In the genomic region with DNA sequence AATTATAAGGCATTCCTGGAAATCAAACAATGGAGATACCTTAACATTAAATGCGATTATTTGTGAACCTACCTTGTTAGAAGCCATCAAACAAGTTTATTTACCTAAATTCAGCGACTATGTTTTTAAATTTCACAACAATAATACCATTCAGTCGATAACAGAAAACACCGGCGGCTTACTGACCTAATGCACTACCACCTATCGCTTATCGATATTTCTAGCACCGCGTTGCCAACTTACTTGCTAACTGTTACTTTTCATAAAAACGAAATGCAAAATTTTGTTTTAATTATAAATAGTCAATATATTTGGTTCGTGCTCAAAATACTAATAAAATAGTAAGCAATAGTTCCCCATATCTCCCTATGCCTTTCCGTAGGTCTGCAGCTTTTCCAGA, we compare ENCODE assay signal across 3 fruit fly cellular contexts.
A peak's percentile ranks its signal among the peaks of the same experiment; 100 is the strongest.
TF ChIP-seq lines count a peak whose summit lies in the region.

Gene Ku80 (minus strand): TSS at position 182 of the 400 bp plus-strand sequence.

- no peak for TF ChIP-seq CTCF in whole organism, embryonic (GFP tag; optimal IDR thresholded peaks at IDR 0.05; lab: Kevin White, UChicago)

TF ChIP-seq in whole organism, adult, 20 proteins besides CTCF, POLR2A, EP300 and RAD21:
- TF ChIP-seq pad (GFP tag; optimal IDR thresholded peaks at IDR 0.05; lab: Kevin White, UChicago) (no peak), kay (GFP tag; lab: Kevin White, UChicago; ENCODE audit: borderline replicate concordance) (peak; percentile 22)

TF ChIP-seq in whole organism, embryonic, 481 proteins besides CTCF, POLR2A, EP300 and RAD21 (continues in another document):
- TF ChIP-seq HLH3B (GFP tag; IDR thresholded peaks at IDR 0.05; lab: Robert Waterston, UW) (no peak), Gug (GFP tag; IDR thresholded peaks at IDR 0.05; lab: Robert Waterston, UW) (no peak), Bdp1 (GFP tag; optimal IDR thresholded peaks at IDR 0.05; lab: Kevin White, UChicago) (no peak), chinmo (GFP tag; IDR thresholded peaks at IDR 0.05; lab: Robert Waterston, UW; ENCODE audit: partially characterized antibody) (peak; percentile 66; the same call in 1 of the 4 replicates), D19A (tag; optimal IDR thresholded peaks at IDR 0.05; lab: Kevin White, UChicago) (no peak), CG2129 (GFP tag; IDR thresholded peaks at IDR 0.05; lab: Robert Waterston, UW; ENCODE audit: partially characterized antibody) (peak; percentile 24; the same call in 1 of the 2 replicates), CG7372 (GFP tag; IDR thresholded peaks at IDR 0.05; lab: Robert Waterston, UW) (no peak), CG42726 (GFP tag; IDR thresholded peaks at IDR 0.05; lab: Robert Waterston, UW; ENCODE audit: partially characterized antibody) (peak; percentile 44; the same call in 1 of the 2 replicates), hbn (GFP tag; IDR thresholded peaks at IDR 0.05; lab: Robert Waterston, UW; ENCODE audit: partially characterized antibody) (peak; percentile 64), tgo (GFP tag; IDR thresholded peaks at IDR 0.05; lab: Robert Waterston, UW) (no peak), E2f1 (GFP tag; IDR thresholded peaks at IDR 0.05; lab: Robert Waterston, UW) (no peak), eyg (GFP tag; optimal IDR thresholded peaks at IDR 0.05; lab: Kevin White, UChicago) (no peak), vnd (GFP tag; IDR thresholded peaks at IDR 0.05; lab: Robert Waterston, UW; ENCODE audit: partially characterized antibody) (peak; percentile 70; the same call in 2 of the 3 replicates), CG16815 (GFP tag; optimal IDR thresholded peaks at IDR 0.05; lab: Kevin White, UChicago) (no peak), CG33557 (GFP tag; optimal IDR thresholded peaks at IDR 0.05; lab: Kevin White, UChicago) (no peak), Hey (tag; optimal IDR thresholded peaks at IDR 0.05; lab: Kevin White, UChicago) (no peak), sna (GFP tag; IDR thresholded peaks at IDR 0.05; lab: Robert Waterston, UW; ENCODE audit: partially characterized antibody) (peak; percentile 65), CG10147 (GFP tag; optimal IDR thresholded peaks at IDR 0.05; lab: Kevin White, UChicago) (no peak), knrl (GFP tag; IDR thresholded peaks at IDR 0.05; lab: Robert Waterston, UW; ENCODE audit: partially characterized antibody) (peak; percentile 74), kah (GFP tag; optimal IDR thresholded peaks at IDR 0.05; lab: Kevin White, UChicago) (no peak), CG13287 (GFP tag; IDR thresholded peaks at IDR 0.05; lab: Robert Waterston, UW; ENCODE audit: partially characterized antibody) (peak; percentile 79), ara (GFP tag; IDR thresholded peaks at IDR 0.05; lab: Robert Waterston, UW) (no peak), Ets65A (GFP tag; lab: Kevin White, UChicago) (peak; percentile 78), Rx (GFP tag; IDR thresholded peaks at IDR 0.05; lab: Robert Waterston, UW) (no peak), Opbp (GFP tag; IDR thresholded peaks at IDR 0.05; lab: Robert Waterston, UW; ENCODE audit: partially characterized antibody) (peak; percentile 77; the same call in 2 of the 3 replicates), Dek (tag; optimal IDR thresholded peaks at IDR 0.05; lab: Kevin White, UChicago) (no peak), CG4617 (GFP tag; optimal IDR thresholded peaks at IDR 0.05; lab: Kevin White, UChicago; ENCODE audit: borderline replicate concordance) (peak; percentile 7), Bgb (GFP tag; IDR thresholded peaks at IDR 0.05; lab: Robert Waterston, UW; ENCODE audit: partially characterized antibody) (peak; percentile 72), chm (GFP tag; IDR thresholded peaks at IDR 0.05; lab: Robert Waterston, UW) (no peak), Myb (GFP tag; optimal IDR thresholded peaks at IDR 0.05; lab: Kevin White, UChicago) (peak; percentile 94), Blimp-1 (GFP tag; optimal IDR thresholded peaks at IDR 0.05; lab: Kevin White, UChicago) (no peak), btn (GFP tag; optimal IDR thresholded peaks at IDR 0.05; lab: Kevin White, UChicago) (no peak), unc-4 (GFP tag; IDR thresholded peaks at IDR 0.05; lab: Robert Waterston, UW; ENCODE audit: partially characterized antibody) (peak; percentile 59; the same call in 1 of the 2 replicates), trem (tag; optimal IDR thresholded peaks at IDR 0.05; lab: Kevin White, UChicago) (peak; percentile 17), H2.0 (GFP tag; IDR thresholded peaks at IDR 0.05; lab: Robert Waterston, UW) (no peak), cato (GFP tag; optimal IDR thresholded peaks at IDR 0.05; lab: Kevin White, UChicago; ENCODE audit: borderline replicate concordance) (no peak), Ets97D (GFP tag; optimal IDR thresholded peaks at IDR 0.05; lab: Kevin White, UChicago) (peak; percentile 27), CG3995 (GFP tag; optimal IDR thresholded peaks at IDR 0.05; lab: Kevin White, UChicago) (peak; percentile 94)

TF ChIP-seq in whole organism, pupa, 21 proteins besides CTCF, POLR2A, EP300 and RAD21:
- no peak for TF ChIP-seq CG12605 (GFP tag; IDR thresholded peaks at IDR 0.05; lab: Robert Waterston, UW)
- TF ChIP-seq D1 (tag; optimal IDR thresholded peaks at IDR 0.05; lab: Kevin White, UChicago), result peak; percentile 29
